Fruit fly (Drosophila melanogaster) whole organism, prepupa: ENCODE measurements around the gene trbl.

Source experiments
- Blimp-1 ChIP-seq: fragments of 200-800 bp; sonication (Bioruptor generic); optimal IDR thresholded peaks from 3 replicates; lab custom pipeline; 2017; ENCODE audit warnings: missing biosample characterization, missing genetic modification characterization, mild to moderate bottlenecking, moderate library complexity, missing genetic modification reagents
- CG10669 ChIP-seq: fragments of 200-800 bp; sonication (Bioruptor generic); optimal IDR thresholded peaks from 3 replicates; lab custom pipeline; 2018; ENCODE audit warnings: missing biosample characterization, mild to moderate bottlenecking, missing genetic modification characterization, moderate library complexity
- CG11294 ChIP-seq: fragments of 200-800 bp; sonication (Bioruptor generic); IDR thresholded peaks from 2 replicates; pipeline ENCODE4 v1.3.6; 2022; ENCODE audit warnings: missing biosample characterization, missing genetic modification characterization
- CG11762 ChIP-seq: fragments of 200-800 bp; sonication (Bioruptor generic); optimal IDR thresholded peaks from 3 replicates; lab custom pipeline; 2016; ENCODE audit warnings: missing biosample characterization, missing genetic modification characterization; ENCODE audit not compliant: insufficient read depth
- CG15336 ChIP-seq: fragments of 200-800 bp; sonication (Bioruptor generic); IDR thresholded peaks from 2 replicates; pipeline ENCODE4 v1.3.6; 2022; ENCODE audit warnings: missing biosample characterization, missing genetic modification characterization
- CG1621 ChIP-seq: fragments of 200-800 bp; sonication (Bioruptor generic); optimal IDR thresholded peaks from 3 replicates; lab custom pipeline; 2018; ENCODE audit warnings: missing biosample characterization, mild to moderate bottlenecking, missing genetic modification characterization
- CG31627 ChIP-seq: fragments of 200-800 bp; sonication (Bioruptor generic); optimal IDR thresholded peaks from 3 replicates; lab custom pipeline; 2016; ENCODE audit warnings: missing biosample characterization, missing genetic modification characterization
- CG32006 ChIP-seq: fragments of 200-800 bp; sonication (Bioruptor generic); optimal IDR thresholded peaks from 3 replicates; lab custom pipeline; 2017; ENCODE audit warnings: missing biosample characterization, mild to moderate bottlenecking, missing genetic modification characterization
- CG34406 ChIP-seq: fragments of 200-800 bp; sonication (Bioruptor generic); optimal IDR thresholded peaks from 3 replicates; lab custom pipeline; 2016; ENCODE audit warnings: missing biosample characterization, missing genetic modification characterization
- CG6163 ChIP-seq: fragments of 200-800 bp; sonication (Bioruptor generic); IDR thresholded peaks from 3 replicates; pipeline ENCODE4 v1.3.6; 2022; ENCODE audit warnings: missing biosample characterization, missing genetic modification characterization
- CG6276 ChIP-seq: fragments of 200-800 bp; sonication (Bioruptor generic); optimal IDR thresholded peaks from 2 replicates; lab custom pipeline; 2017; ENCODE audit warnings: missing biosample characterization, mild to moderate bottlenecking, missing genetic modification characterization
- CG6808 ChIP-seq: fragments of 200-800 bp; sonication (Bioruptor generic); optimal IDR thresholded peaks from 3 replicates; lab custom pipeline; 2017; ENCODE audit warnings: missing biosample characterization, missing genetic modification characterization, mild to moderate bottlenecking, moderate library complexity, missing genetic modification reagents
- CG6854 ChIP-seq: fragments of 200-800 bp; sonication (Bioruptor generic); optimal IDR thresholded peaks from 2 replicates; lab custom pipeline; 2017; ENCODE audit warnings: missing biosample characterization, mild to moderate bottlenecking, missing genetic modification characterization
- CG8119 ChIP-seq: fragments of 200-800 bp; sonication (Bioruptor generic); IDR thresholded peaks from 3 replicates; pipeline ENCODE4 v1.3.6; 2022; ENCODE audit warnings: missing biosample characterization, missing genetic modification characterization
- CG8632 ChIP-seq: fragments of 200-800 bp; sonication (Bioruptor generic); optimal IDR thresholded peaks from 3 replicates; lab custom pipeline; 2016; ENCODE audit warnings: missing biosample characterization, missing genetic modification characterization
- CG9139 ChIP-seq: fragments of 200-800 bp; sonication (Bioruptor generic); optimal IDR thresholded peaks from 3 replicates; lab custom pipeline; 2017; ENCODE audit warnings: missing biosample characterization, mild to moderate bottlenecking, missing genetic modification characterization
- Eip78C ChIP-seq: fragments of 200-800 bp; sonication (Bioruptor generic); peaks from one replicate; lab custom pipeline; 2016; ENCODE audit warnings: missing biosample characterization, missing genetic modification characterization
- Ets96B ChIP-seq: fragments of 200-800 bp; optimal IDR thresholded peaks from 2 replicates; lab custom pipeline; 2019; ENCODE audit warnings: missing biosample characterization, mild to moderate bottlenecking, missing genetic modification characterization, moderate library complexity
- Gug ChIP-seq: fragments of 200-800 bp; sonication (Bioruptor generic); IDR thresholded peaks from 2 replicates; pipeline ENCODE4 v1.3.6; 2022; ENCODE audit warnings: missing biosample characterization, missing genetic modification characterization
- Hr38 ChIP-seq: sonication (Bioruptor generic); optimal IDR thresholded peaks from 2 replicates; lab custom pipeline; 2016; ENCODE audit warnings: missing biosample characterization, missing genetic modification characterization
- Lpt ChIP-seq: fragments of 200-800 bp; sonication (Bioruptor generic); optimal IDR thresholded peaks from 3 replicates; lab custom pipeline; 2016; ENCODE audit warnings: missing biosample characterization, missing genetic modification characterization
- Sox102F ChIP-seq: fragments of 200-800 bp; sonication (Bioruptor generic); optimal IDR thresholded peaks from 2 replicates; lab custom pipeline; 2016; ENCODE audit warnings: missing biosample characterization, mild to moderate bottlenecking, missing genetic modification characterization
- Sox14 ChIP-seq: fragments of 200-800 bp; sonication (Bioruptor generic); optimal IDR thresholded peaks from 3 replicates; lab custom pipeline; 2016; ENCODE audit warnings: missing biosample characterization, missing genetic modification characterization
- Sox15 ChIP-seq: fragments of 200-800 bp; sonication (Bioruptor generic); optimal IDR thresholded peaks from 3 replicates; lab custom pipeline; 2016; ENCODE audit warnings: missing biosample characterization, missing genetic modification characterization
- acj6 ChIP-seq: fragments of 200-800 bp; sonication (Bioruptor generic); optimal IDR thresholded peaks from 3 replicates; lab custom pipeline; 2016; ENCODE audit warnings: missing biosample characterization, missing genetic modification characterization
- dsx ChIP-seq: fragments of 200-800 bp; optimal IDR thresholded peaks from 3 replicates; lab custom pipeline; 2019; ENCODE audit warnings: missing biosample characterization, mild to moderate bottlenecking, missing genetic modification characterization, moderate library complexity; ENCODE audit not compliant: poor library complexity, severe bottlenecking
- eg ChIP-seq: fragments of 200-800 bp; sonication (Bioruptor generic); IDR thresholded peaks from 3 replicates; pipeline ENCODE4 v1.3.6; 2022; ENCODE audit warnings: missing biosample characterization, missing genetic modification characterization
- esn ChIP-seq: fragments of 200-800 bp; sonication (Bioruptor generic); optimal IDR thresholded peaks from 2 replicates; lab custom pipeline; 2016; ENCODE audit warnings: missing biosample characterization, mild to moderate bottlenecking, missing genetic modification characterization, moderate library complexity
- fd59A ChIP-seq: fragments of 200-800 bp; sonication (Bioruptor generic); optimal IDR thresholded peaks from 2 replicates; lab custom pipeline; 2017; ENCODE audit warnings: missing biosample characterization, mild to moderate bottlenecking, missing genetic modification characterization, missing genetic modification reagents
- fkh ChIP-seq: fragments of 200-800 bp; sonication (Bioruptor generic); optimal IDR thresholded peaks from 3 replicates; lab custom pipeline; 2017; ENCODE audit warnings: missing biosample characterization, mild to moderate bottlenecking, missing genetic modification characterization, moderate library complexity
- net ChIP-seq: fragments of 200-800 bp; sonication (Bioruptor generic); optimal IDR thresholded peaks from 3 replicates; lab custom pipeline; 2016; ENCODE audit warnings: missing biosample characterization, missing genetic modification characterization
- pdm3 ChIP-seq: fragments of 200-800 bp; sonication (Bioruptor generic); optimal IDR thresholded peaks from 3 replicates; lab custom pipeline; 2016; ENCODE audit warnings: missing biosample characterization, missing genetic modification characterization
- spab ChIP-seq: fragments of 200-800 bp; sonication (Bioruptor generic); optimal IDR thresholded peaks from 2 replicates; lab custom pipeline; 2017; ENCODE audit warnings: missing biosample characterization, mild to moderate bottlenecking, missing genetic modification characterization, missing genetic modification reagents
- ss ChIP-seq, 2 experiments: fragments of 200-800 bp; sonication (Bioruptor generic); optimal IDR thresholded peaks; 2 replicates in 1 of 2; 3 replicates in 1 of 2; lab custom pipeline; 2017 to 2018; ENCODE audit warnings: mild to moderate bottlenecking in 2 of 2, missing biosample characterization in 2 of 2, missing genetic modification characterization in 2 of 2, moderate library complexity in 1 of 2
- svp ChIP-seq: fragments of 200-800 bp; sonication (Bioruptor generic); peaks from one replicate; lab custom pipeline; 2016; ENCODE audit warnings: missing biosample characterization, missing genetic modification characterization
- topi ChIP-seq: fragments of 200-800 bp; sonication (Bioruptor generic); optimal IDR thresholded peaks from 3 replicates; lab custom pipeline; 2016; ENCODE audit warnings: missing biosample characterization, missing genetic modification characterization
- vri ChIP-seq: fragments of 200-800 bp; sonication (Bioruptor generic); optimal IDR thresholded peaks from 3 replicates; lab custom pipeline; 2016; ENCODE audit warnings: missing biosample characterization, mild to moderate bottlenecking, missing genetic modification characterization

Gene trbl

dm6 chr3L:20387843-20388163 lies 13.6 kb downstream of the trbl start:
- TF ChIP-seq eg (GFP tag; lab: Robert Waterston, UW), result no peak
- no peak for TF ChIP-seq Sox15 (GFP tag; lab: Kevin White, UChicago)
- TF ChIP-seq ss (GFP tag; optimal IDR thresholded peaks at IDR 0.05; lab: Kevin White, UChicago), result peak in 1 of 2 experiments; percentile 68
- no peak for TF ChIP-seq esn (GFP tag; lab: Kevin White, UChicago)
- TF ChIP-seq Gug, result no peak
- peak; percentile 3 for TF ChIP-seq CG1621 (tag; lab: Kevin White, UChicago)
- no peak for TF ChIP-seq CG10669
- TF ChIP-seq spab, result peak; percentile 18
- TF ChIP-seq CG9139, result peak; percentile 49
- TF ChIP-seq Eip78C (GFP tag; lab: Kevin White, UChicago), result peak; percentile 27
- TF ChIP-seq CG6808 (GFP tag; lab: Kevin White, UChicago), result peak; percentile 62
- TF ChIP-seq CG6276 (GFP tag; lab: Kevin White, UChicago), result peak; percentile 43
- TF ChIP-seq CG8119 (GFP tag; lab: Robert Waterston, UW), result 0 out of 3 replicates have a peak, but pooled peaks have one; percentile 16

dm6 chr3L:20387038-20387842 lies 14.2 kb downstream of the trbl start:
- TF ChIP-seq Ets96B (no peak), Lpt (GFP tag; lab: Kevin White, UChicago) (no peak), spab (no peak), vri (peak; percentile 44), svp (peak; percentile 88), Sox14 (GFP tag; lab: Kevin White, UChicago) (no peak), Blimp-1 (GFP tag; lab: Kevin White, UChicago) (no peak), CG6163 (GFP tag; lab: Robert Waterston, UW) (peak; percentile 23; the same call in 1 of the 3 replicates), CG8119 (GFP tag; lab: Robert Waterston, UW) (no peak), fkh (GFP tag; lab: Kevin White, UChicago) (peak; percentile 26), Eip78C (GFP tag; lab: Kevin White, UChicago) (peak; percentile 24)

- peak; percentile 57 for TF ChIP-seq fkh (GFP tag; lab: Kevin White, UChicago)
- TF ChIP-seq Sox102F (GFP tag; lab: Kevin White, UChicago), result no peak
- peak; percentile 18; the same call in 1 of the 2 replicates for TF ChIP-seq CG15336
- TF ChIP-seq svp, result peak; percentile 98
- TF ChIP-seq CG6276 (GFP tag; lab: Kevin White, UChicago), result peak; percentile 50
- peak; percentile 4 for TF ChIP-seq CG1621 (tag; lab: Kevin White, UChicago)
- TF ChIP-seq CG32006, result no peak
Measured at dm6 chr3L:20385969-20386370, 15.4 kb downstream of the trbl start.

dm6 chr3L:20385408-20385807 lies 16.0 kb downstream of the trbl start:
- TF ChIP-seq CG11294 (GFP tag; lab: Robert Waterston, UW) (no peak), CG6854 (GFP tag; lab: Kevin White, UChicago) (no peak), CG8632 (no peak), CG10669 (no peak), Hr38 (no peak), Eip78C (GFP tag; lab: Kevin White, UChicago) (peak; percentile 17), CG34406 (GFP tag; lab: Kevin White, UChicago) (no peak), eg (GFP tag; lab: Robert Waterston, UW) (no peak), acj6 (no peak), CG6808 (GFP tag; lab: Kevin White, UChicago) (peak; percentile 17), Blimp-1 (GFP tag; lab: Kevin White, UChicago) (no peak), dsx (no peak), CG31627 (no peak), CG11762 (no peak), svp (no peak), topi (no peak), net (GFP tag; lab: Kevin White, UChicago) (no peak), pdm3 (GFP tag; lab: Kevin White, UChicago) (no peak), fkh (GFP tag; lab: Kevin White, UChicago) (peak; percentile 46), CG6276 (GFP tag; lab: Kevin White, UChicago) (no peak), fd59A (GFP tag; lab: Kevin White, UChicago) (no peak), vri (peak; percentile 69), CG8119 (GFP tag; lab: Robert Waterston, UW) (no peak)
- TF ChIP-seq, all 60 proteins: peak for 4
